Worm (Caenorhabditis elegans) whole organism, L1 larva: ENCODE data around the gene nhr-78.

Experiments
- aha-1 ChIP-seq: fragments of 150-350 bp; optimal IDR thresholded peaks from 2 replicates; lab custom pipeline; 2014; ENCODE audit warnings: missing biosample characterization, missing genetic modification characterization
- aly-2 ChIP-seq: fragments of 150-350 bp; optimal IDR thresholded peaks from 2 replicates; lab custom pipeline; 2014; ENCODE audit warnings: missing biosample characterization, missing genetic modification characterization
- efl-1 ChIP-seq, 4 experiments: fragments of 150-350 bp; optimal IDR thresholded peaks in 3 of 4; peaks in 1 of 4; 1 replicate in 1 of 4; 2 replicates in 3 of 4; lab custom pipeline; 2014; ENCODE audit warnings: missing biosample characterization in 2 of 4, missing genetic modification characterization in 2 of 4, missing genetic modification reagents in 2 of 4
- efl-3 ChIP-seq: fragments of 200-800 bp; sonication (Bioruptor generic); optimal IDR thresholded peaks from 2 replicates; lab custom pipeline; 2018; ENCODE audit warnings: mild to moderate bottlenecking, missing genetic modification characterization, missing compliant biosample characterization
- elt-2 ChIP-seq: sonication (generic microtip); optimal IDR thresholded peaks from 2 replicates; lab custom pipeline; 2016; ENCODE audit warnings: missing genetic modification characterization, mild to moderate bottlenecking, inconsistent platforms, missing compliant biosample characterization, missing genetic modification reagents
- ets-5 ChIP-seq: fragments of 200-800 bp; sonication (Bioruptor generic); IDR thresholded peaks from 2 replicates; pipeline ENCODE4 v1.3.6; 2022; ENCODE audit warnings: missing genetic modification characterization, missing compliant biosample characterization
- lsy-2 ChIP-seq, 2 experiments: fragments of 150-350 bp; optimal IDR thresholded peaks; 2 replicates each; lab custom pipeline; 2014; ENCODE audit warnings: missing biosample characterization in 2 of 2, missing genetic modification characterization in 2 of 2
- mep-1 ChIP-seq: fragments of 150-350 bp; optimal IDR thresholded peaks from 2 replicates; lab custom pipeline; 2014; ENCODE audit warnings: missing biosample characterization, missing genetic modification characterization
- nhr-28 ChIP-seq: fragments of 150-350 bp; optimal IDR thresholded peaks from 2 replicates; lab custom pipeline; 2014; ENCODE audit warnings: missing biosample characterization, missing genetic modification characterization
- nhr-76 ChIP-seq: sonication (generic microtip); optimal IDR thresholded peaks from 2 replicates; lab custom pipeline; 2017; ENCODE audit warnings: missing biosample characterization, missing genetic modification characterization
- skn-1 ChIP-seq: fragments of 150-350 bp; optimal IDR thresholded peaks from 2 replicates; lab custom pipeline; 2014; ENCODE audit warnings: missing biosample characterization, missing genetic modification characterization

DNA sequence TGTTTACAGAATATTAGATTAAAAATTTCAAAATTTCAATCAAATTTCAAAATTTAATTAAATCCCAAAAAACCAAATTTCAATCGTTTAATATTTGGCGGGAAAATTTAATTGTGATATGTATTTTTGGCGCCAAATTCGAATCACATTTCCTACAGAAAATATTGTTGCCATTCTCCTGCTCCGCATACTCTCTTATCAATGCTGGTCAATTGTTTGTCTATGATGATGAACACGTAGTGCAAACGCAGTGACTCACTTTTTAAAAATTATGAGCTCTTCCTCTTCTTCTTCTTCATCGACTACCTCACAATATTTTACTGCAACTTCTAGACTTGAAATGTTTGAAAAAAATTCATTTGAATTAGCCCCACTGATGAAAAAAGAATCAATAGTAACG, 48.8 kb upstream of the nhr-78 start, which contains the start of gene trpl-2:
- TF ChIP-seq skn-1 (tag; lab: Kevin White, UChicago) (no peak), nhr-76 (tag; lab: Kevin White, UChicago) (no peak), nhr-28 (tag; lab: Kevin White, UChicago) (no peak), efl-3 (GFP tag; lab: Kevin White, UChicago) (no peak), elt-2 (tag; lab: Kevin White, UChicago) (no peak), efl-1 (optimal IDR thresholded peaks at IDR 0.05; lab: Kevin White, UChicago) (no peak), efl-1 (GFP tag; optimal IDR thresholded peaks at IDR 0.05 in 1 of 2; lab: Kevin White, UChicago) (no peak), lsy-2 (tag; optimal IDR thresholded peaks at IDR 0.05; lab: Kevin White, UChicago) (no peak), aly-2 (tag; lab: Kevin White, UChicago) (no peak), aha-1 (tag; lab: Kevin White, UChicago) (no peak), ets-5 (GFP tag; lab: Robert Waterston, UW) (no peak), mep-1 (tag; lab: Kevin White, UChicago) (no peak)
